Fruit fly (Drosophila melanogaster): ENCODE results near the gene VhaM9.7-a.

Gene VhaM9.7-a

DNA sequence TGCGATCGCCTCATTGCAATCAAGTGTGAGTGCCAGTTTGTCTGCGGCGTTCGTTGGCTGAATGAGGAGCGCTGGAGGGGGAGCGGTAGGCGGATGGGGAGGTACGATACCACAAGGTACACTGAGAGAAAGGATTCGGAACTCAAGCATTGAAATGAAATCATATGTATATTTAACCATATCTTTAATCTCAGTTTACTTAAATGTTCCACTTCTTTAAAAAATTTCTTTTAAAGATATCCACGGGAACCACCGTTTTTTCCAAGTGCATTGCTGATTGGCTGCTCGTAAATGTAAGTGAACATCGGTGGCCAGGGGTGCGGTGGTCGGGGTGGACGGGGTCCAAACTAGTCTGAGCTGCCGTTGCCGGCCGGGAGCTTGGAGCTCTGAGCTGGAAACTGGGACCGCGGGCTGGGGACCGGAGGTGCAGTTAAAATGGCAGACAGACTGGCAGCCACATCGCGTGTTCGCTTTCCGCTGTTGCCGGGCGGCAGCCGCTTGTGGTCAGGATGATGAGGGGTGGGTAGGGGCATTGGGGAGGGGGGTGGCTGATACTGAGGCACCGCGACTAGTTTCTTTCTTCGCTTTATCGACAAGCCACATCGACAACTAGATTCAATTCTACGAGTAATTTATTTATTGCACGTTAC lies 34.2 kb upstream of the VhaM9.7-a start (continued):
- TF ChIP-seq CrebB (tag; optimal IDR thresholded peaks at IDR 0.05) (peak; percentile 93), CG12236 (GFP tag; optimal IDR thresholded peaks at IDR 0.05) (peak; percentile 87), lola (GFP tag; optimal IDR thresholded peaks at IDR 0.05) (peak in 1 of 3 experiments; percentile 97), HmgZ (tag; optimal IDR thresholded peaks at IDR 0.05) (peak; percentile 96), twi (tag; optimal IDR thresholded peaks at IDR 0.05) (peak; percentile 94), CTCF (GFP tag; optimal IDR thresholded peaks at IDR 0.05) (peak; percentile 65), TFAM (GFP tag; optimal IDR thresholded peaks at IDR 0.05) (peak; percentile 86), chif (GFP tag; optimal IDR thresholded peaks at IDR 0.05) (peak; percentile 95 to 97), Hr78 (GFP tag; optimal IDR thresholded peaks at IDR 0.05) (peak in 1 of 2 experiments; percentile 92), CG3726 (GFP tag; IDR thresholded peaks at IDR 0.05) (peak; percentile 95), zfh2 (GFP tag; optimal IDR thresholded peaks at IDR 0.05) (peak; percentile 20), Fer3 (tag; optimal IDR thresholded peaks at IDR 0.05) (peak; percentile 91), abd-A (tag; optimal IDR thresholded peaks at IDR 0.05) (peak; percentile 90), tll (GFP tag; optimal IDR thresholded peaks at IDR 0.05) (peak in 1 of 2 experiments; percentile 19), Jarid2 (GFP tag; optimal IDR thresholded peaks at IDR 0.05) (peak; percentile 81), p53 (GFP tag; optimal IDR thresholded peaks at IDR 0.05) (peak; percentile 83), usp (GFP tag; optimal IDR thresholded peaks at IDR 0.05) (no peak), Deaf1 (tag; optimal IDR thresholded peaks at IDR 0.05) (peak; percentile 81), rib (GFP tag; IDR thresholded peaks at IDR 0.05) (peak; percentile 79), CkIIα-i1 (GFP tag; IDR thresholded peaks at IDR 0.05) (peak; percentile 80; the same call in 1 of the 2 replicates), CG34376 (GFP tag; optimal IDR thresholded peaks at IDR 0.05) (peak; percentile 68), B-H1 (GFP tag; IDR thresholded peaks at IDR 0.05) (peak; percentile 94), Opbp (GFP tag; IDR thresholded peaks at IDR 0.05; ENCODE audit: partially characterized antibody) (peak; percentile 42; the same call in 1 of the 3 replicates), Hr3 (GFP tag; optimal IDR thresholded peaks at IDR 0.05) (peak; percentile 97), D19B (GFP tag; optimal IDR thresholded peaks at IDR 0.05) (peak; percentile 43), mld (GFP tag; IDR thresholded peaks at IDR 0.05; ENCODE audit: partially characterized antibody) (no peak), chm (GFP tag; IDR thresholded peaks at IDR 0.05) (peak; percentile 98), CG4820 (GFP tag; optimal IDR thresholded peaks at IDR 0.05) (peak; percentile 97), CG33557 (GFP tag; optimal IDR thresholded peaks at IDR 0.05) (peak; percentile 95), Lpt (GFP tag; optimal IDR thresholded peaks at IDR 0.05) (no peak), luna (GFP tag; optimal IDR thresholded peaks at IDR 0.05) (no peak), ro (GFP tag; IDR thresholded peaks at IDR 0.05) (peak; percentile 88), pb (GFP tag; optimal IDR thresholded peaks at IDR 0.05) (peak; percentile 94), kay (GFP tag; optimal IDR thresholded peaks at IDR 0.05) (peak; percentile 87), CG30020 (tag; optimal IDR thresholded peaks at IDR 0.05) (peak; percentile 82), HLHmδ (GFP tag; optimal IDR thresholded peaks at IDR 0.05) (no peak), Dip2 (GFP tag; IDR thresholded peaks at IDR 0.05) (peak; percentile 48; the same call in 1 of the 2 replicates), pum (GFP tag; optimal IDR thresholded peaks at IDR 0.05) (peak; percentile 96), Lim3 (GFP tag; IDR thresholded peaks at IDR 0.05) (peak; percentile 96), HmgD (GFP tag; optimal IDR thresholded peaks at IDR 0.05) (peak; percentile 77), hb (GFP tag; IDR thresholded peaks at IDR 0.05; ENCODE audit: partially characterized antibody) (no peak), GATAe (GFP tag; conservative IDR thresholded peaks at IDR 0.05) (peak; percentile 49; the same call in 1 of the 2 replicates), Mad (GFP tag; optimal IDR thresholded peaks at IDR 0.05) (peak; percentile 93), CG17612 (GFP tag; IDR thresholded peaks at IDR 0.05) (peak; percentile 72), CG9817 (tag; optimal IDR thresholded peaks at IDR 0.05) (peak; percentile 95), CG2116 (GFP tag; optimal IDR thresholded peaks at IDR 0.05) (peak; percentile 67), danr (GFP tag; IDR thresholded peaks at IDR 0.05) (peak; percentile 96), CG6683 (GFP tag; optimal IDR thresholded peaks at IDR 0.05) (peak; percentile 85), Ravus (GFP tag; IDR thresholded peaks at IDR 0.05) (peak; percentile 87), CG10321 (GFP tag; IDR thresholded peaks at IDR 0.05) (peak; percentile 78)
